Fruit fly (Drosophila melanogaster) whole organism, embryonic: Measurements from ENCODE around the gene Elp5.

Experiments used
- Bdp1 ChIP-seq: fragments of 200-800 bp; sonication (Bioruptor generic); optimal IDR thresholded peaks from 3 replicates; lab custom pipeline; 2016; ENCODE audit warnings: missing biosample characterization, missing genetic modification characterization
- Bteb2 ChIP-seq: fragments of 200-800 bp; sonication (Bioruptor generic); optimal IDR thresholded peaks from 2 replicates; lab custom pipeline; 2016; ENCODE audit warnings: missing biosample characterization, missing genetic modification characterization
- CG10462 ChIP-seq: fragments of 200-800 bp; sonication (Bioruptor generic); optimal IDR thresholded peaks from 2 replicates; lab custom pipeline; 2016; ENCODE audit warnings: missing biosample characterization, missing genetic modification characterization
- CG10654 ChIP-seq: fragments of 200-800 bp; sonication (Bioruptor generic); optimal IDR thresholded peaks from 2 replicates; lab custom pipeline; 2016; ENCODE audit warnings: missing biosample characterization, missing genetic modification characterization
- CG10959 ChIP-seq: fragments of 200-800 bp; sonication (Bioruptor generic); IDR thresholded peaks from 2 replicates; pipeline ENCODE4 v1.3.6; 2022; ENCODE audit warnings: missing biosample characterization, missing genetic modification characterization
- CG12744 ChIP-seq: fragments of 200-800 bp; sonication (Bioruptor generic); optimal IDR thresholded peaks from 2 replicates; lab custom pipeline; 2016; ENCODE audit warnings: missing biosample characterization, missing genetic modification characterization
- CG12942 ChIP-seq: fragments of 200-800 bp; sonication (Bioruptor generic); optimal IDR thresholded peaks from 3 replicates; lab custom pipeline; 2016; ENCODE audit warnings: missing biosample characterization, missing genetic modification characterization
- CG14050 ChIP-seq: fragments of 200-800 bp; sonication (Bioruptor generic); IDR thresholded peaks from 3 replicates; pipeline ENCODE4 v1.3.6; 2022; ENCODE audit warnings: missing biosample characterization, missing genetic modification characterization
- CG1529 ChIP-seq: fragments of 200-800 bp; sonication (Bioruptor generic); optimal IDR thresholded peaks from 3 replicates; lab custom pipeline; 2018; ENCODE audit warnings: missing biosample characterization, missing genetic modification characterization
- CG1602 ChIP-seq: fragments of 200-800 bp; sonication (Bioruptor generic); optimal IDR thresholded peaks from 3 replicates; lab custom pipeline; 2016; ENCODE audit warnings: missing biosample characterization, missing genetic modification characterization
- CG1603 ChIP-seq: fragments of 200-800 bp; sonication (Bioruptor generic); optimal IDR thresholded peaks from 2 replicates; lab custom pipeline; 2019; ENCODE audit warnings: missing biosample characterization, mild to moderate bottlenecking, missing genetic modification characterization, moderate library complexity
- CG17385 ChIP-seq: fragments of 200-800 bp; sonication (Bioruptor generic); optimal IDR thresholded peaks from 3 replicates; lab custom pipeline; 2018; ENCODE audit warnings: missing biosample characterization, mild to moderate bottlenecking, missing genetic modification characterization
- CG18619 ChIP-seq: fragments of 200-800 bp; sonication (Bioruptor generic); optimal IDR thresholded peaks from 3 replicates; lab custom pipeline; 2017; ENCODE audit warnings: missing biosample characterization, mild to moderate bottlenecking, missing genetic modification characterization
- CG2199 ChIP-seq: fragments of 200-800 bp; sonication (Bioruptor generic); IDR thresholded peaks from 3 replicates; pipeline ENCODE4 v1.3.6; 2022; ENCODE audit warnings: missing biosample characterization, missing genetic modification characterization
- CG2712 ChIP-seq: fragments of 200-800 bp; optimal IDR thresholded peaks from 3 replicates; lab custom pipeline; 2019; ENCODE audit warnings: missing biosample characterization, mild to moderate bottlenecking, missing genetic modification characterization, moderate library complexity
- CG31441 ChIP-seq: fragments of 200-800 bp; sonication (Bioruptor generic); IDR thresholded peaks from 2 replicates; pipeline ENCODE4 v1.3.6; 2022; ENCODE audit warnings: missing biosample characterization, missing genetic modification characterization
- CG33213 ChIP-seq: fragments of 200-800 bp; sonication (Bioruptor generic); optimal IDR thresholded peaks from 3 replicates; lab custom pipeline; 2016; ENCODE audit warnings: missing biosample characterization, missing genetic modification characterization
- CG34224 ChIP-seq: fragments of 200-800 bp; sonication (Bioruptor generic); IDR thresholded peaks from 3 replicates; pipeline ENCODE4 v1.3.6; 2022; ENCODE audit warnings: missing biosample characterization, missing genetic modification characterization; ENCODE audit not compliant: partially characterized antibody
- CG42726 ChIP-seq: fragments of 200-800 bp; sonication (Bioruptor generic); IDR thresholded peaks from 2 replicates; pipeline ENCODE4 v1.3.6; 2022; ENCODE audit warnings: missing biosample characterization, missing genetic modification characterization; ENCODE audit not compliant: partially characterized antibody
- CG4404 ChIP-seq: fragments of 200-800 bp; sonication (Bioruptor generic); IDR thresholded peaks from 2 replicates; pipeline ENCODE4 v1.3.6; 2022; ENCODE audit warnings: missing biosample characterization, missing genetic modification characterization
- CG5180 ChIP-seq: fragments of 200-800 bp; sonication (Bioruptor generic); optimal IDR thresholded peaks from 3 replicates; lab custom pipeline; 2017; ENCODE audit warnings: missing biosample characterization, missing genetic modification characterization, mild to moderate bottlenecking, moderate library complexity, missing genetic modification reagents
- CTCF ChIP-seq: fragments of 200-800 bp; sonication (Bioruptor generic); optimal IDR thresholded peaks from 2 replicates; lab custom pipeline; 2017; ENCODE audit warnings: missing biosample characterization, mild to moderate bottlenecking, missing genetic modification characterization, moderate library complexity
- Camta ChIP-seq: fragments of 200-800 bp; sonication (Bioruptor generic); optimal IDR thresholded peaks from 2 replicates; lab custom pipeline; 2016; ENCODE audit warnings: missing biosample characterization, missing genetic modification characterization
- Dp ChIP-seq: fragments of 200-800 bp; sonication (Bioruptor generic); optimal IDR thresholded peaks from 2 replicates; lab custom pipeline; 2018; ENCODE audit warnings: missing biosample characterization, mild to moderate bottlenecking, missing genetic modification characterization, moderate library complexity
- Hey ChIP-seq: fragments of 200-800 bp; sonication (Bioruptor generic); optimal IDR thresholded peaks from 3 replicates; lab custom pipeline; 2018; ENCODE audit warnings: missing biosample characterization, mild to moderate bottlenecking, missing genetic modification characterization
- HmgZ ChIP-seq: fragments of 200-800 bp; sonication (Bioruptor generic); optimal IDR thresholded peaks from 2 replicates; lab custom pipeline; 2018; ENCODE audit warnings: missing biosample characterization, mild to moderate bottlenecking, missing genetic modification characterization
- Optix ChIP-seq: fragments of 200-800 bp; sonication (Bioruptor generic); IDR thresholded peaks from 3 replicates; pipeline ENCODE4 v1.3.6; 2022; ENCODE audit warnings: missing biosample characterization, missing genetic modification characterization
- Ravus ChIP-seq: fragments of 200-800 bp; sonication (Bioruptor generic); IDR thresholded peaks from 2 replicates; pipeline ENCODE4 v1.3.6; 2022; ENCODE audit warnings: missing biosample characterization, missing genetic modification characterization
- Sox102F ChIP-seq: fragments of 200-800 bp; sonication (Bioruptor generic); optimal IDR thresholded peaks from 2 replicates; lab custom pipeline; 2018; ENCODE audit warnings: missing biosample characterization, mild to moderate bottlenecking, missing genetic modification characterization, moderate library complexity
- Usf ChIP-seq: fragments of 200-800 bp; sonication (Bioruptor generic); optimal IDR thresholded peaks from 2 replicates; lab custom pipeline; 2017; ENCODE audit warnings: missing genotype, missing biosample characterization, missing genetic modification characterization
- ara ChIP-seq: fragments of 200-800 bp; sonication (Bioruptor generic); IDR thresholded peaks from 2 replicates; pipeline ENCODE4 v1.3.6; 2022; ENCODE audit warnings: missing biosample characterization, missing genetic modification characterization
- bcd ChIP-seq: fragments of 200-800 bp; sonication (Bioruptor generic); optimal IDR thresholded peaks from 2 replicates; lab custom pipeline; 2017; ENCODE audit warnings: missing biosample characterization, mild to moderate bottlenecking, missing genetic modification characterization
- bowl ChIP-seq: fragments of 200-800 bp; sonication (Bioruptor generic); IDR thresholded peaks from 2 replicates; pipeline ENCODE4 v1.3.6; 2022; ENCODE audit warnings: missing biosample characterization, missing genetic modification characterization
- chn ChIP-seq: fragments of 200-800 bp; sonication (Bioruptor generic); optimal IDR thresholded peaks from 2 replicates; lab custom pipeline; 2016; ENCODE audit warnings: missing biosample characterization, missing genetic modification characterization
- ci ChIP-seq: fragments of 200-800 bp; sonication (Bioruptor generic); IDR thresholded peaks from 3 replicates; pipeline ENCODE4 v1.3.6; 2022; ENCODE audit warnings: missing biosample characterization, missing genetic modification characterization
- emc ChIP-seq: fragments of 200-800 bp; sonication (Bioruptor generic); optimal IDR thresholded peaks from 2 replicates; lab custom pipeline; 2016; ENCODE audit warnings: missing biosample characterization, missing genetic modification characterization
- eve ChIP-seq, 2 experiments: fragments of >200 bp; optimal IDR thresholded peaks; 2 replicates each; lab custom pipeline; 2017; ENCODE audit warnings: missing biosample characterization in 2 of 2, missing genetic modification characterization in 2 of 2
- grn ChIP-seq: fragments of 200-800 bp; sonication (Bioruptor generic); optimal IDR thresholded peaks from 3 replicates; lab custom pipeline; 2017; ENCODE audit warnings: missing biosample characterization, missing genetic modification characterization
- hkb ChIP-seq, 2 experiments: fragments of 200-800 bp in 1 of 2; fragments of >200 bp in 1 of 2; sonication (Bioruptor generic) in 1 of 2; IDR thresholded peaks in 1 of 2; optimal IDR thresholded peaks in 1 of 2; 2 replicates each; pipeline versions ENCODE4 v1.3.6 to Lab custom; 2017 to 2022; ENCODE audit warnings: missing biosample characterization in 1 of 2, missing genetic modification characterization in 1 of 2
- hth ChIP-seq: fragments of >200 bp; optimal IDR thresholded peaks from 2 replicates; lab custom pipeline; 2017; ENCODE audit warnings: inconsistent platforms
- inv ChIP-seq: fragments of 200-800 bp; sonication (Bioruptor generic); IDR thresholded peaks from 2 replicates; pipeline ENCODE4 v1.3.6; 2022; ENCODE audit warnings: missing biosample characterization, missing genetic modification characterization; ENCODE audit not compliant: partially characterized antibody
- kay ChIP-seq: fragments of 200-800 bp; sonication (Bioruptor generic); optimal IDR thresholded peaks from 2 replicates; lab custom pipeline; 2016; ENCODE audit warnings: missing biosample characterization, missing genetic modification characterization
- lbe ChIP-seq: fragments of 200-800 bp; sonication (Bioruptor generic); optimal IDR thresholded peaks from 2 replicates; lab custom pipeline; 2016; ENCODE audit warnings: missing biosample characterization, mild to moderate bottlenecking, missing genetic modification characterization
- nau ChIP-seq: fragments of 200-800 bp; sonication (Bioruptor generic); optimal IDR thresholded peaks from 3 replicates; lab custom pipeline; 2017; ENCODE audit warnings: missing biosample characterization, mild to moderate bottlenecking, missing genetic modification characterization, missing genetic modification reagents
- org-1 ChIP-seq: fragments of 200-800 bp; sonication (Bioruptor generic); optimal IDR thresholded peaks from 2 replicates; lab custom pipeline; 2017; ENCODE audit warnings: missing biosample characterization, missing genetic modification characterization
- otp ChIP-seq: fragments of 200-800 bp; sonication (Bioruptor generic); IDR thresholded peaks from 3 replicates; pipeline ENCODE4, ENCODE4 v1.3.6; 2022; ENCODE audit warnings: missing biosample characterization, missing genetic modification characterization
- pita ChIP-seq: fragments of 200-800 bp; sonication (Bioruptor generic); optimal IDR thresholded peaks from 2 replicates; lab custom pipeline; 2017; ENCODE audit warnings: missing biosample characterization, mild to moderate bottlenecking, missing genetic modification characterization
- ranshi ChIP-seq: fragments of 200-800 bp; sonication (Bioruptor generic); IDR thresholded peaks from 2 replicates; pipeline ENCODE4 v1.3.6; 2022; ENCODE audit warnings: missing biosample characterization, missing genetic modification characterization
- ro ChIP-seq: fragments of 200-800 bp; sonication (Bioruptor generic); IDR thresholded peaks from 2 replicates; pipeline ENCODE4 v1.3.6; 2022; ENCODE audit warnings: missing biosample characterization, missing genetic modification characterization
- slp2 ChIP-seq: fragments of 200-800 bp; sonication (Bioruptor generic); optimal IDR thresholded peaks from 2 replicates; lab custom pipeline; 2016; ENCODE audit warnings: missing biosample characterization, missing genetic modification characterization
- toy ChIP-seq: fragments of 200-800 bp; sonication (Bioruptor generic); IDR thresholded peaks from 2 replicates; pipeline ENCODE4 v1.3.6; 2022; ENCODE audit warnings: missing biosample characterization, missing genetic modification characterization

The Elp5 gene

DNA sequence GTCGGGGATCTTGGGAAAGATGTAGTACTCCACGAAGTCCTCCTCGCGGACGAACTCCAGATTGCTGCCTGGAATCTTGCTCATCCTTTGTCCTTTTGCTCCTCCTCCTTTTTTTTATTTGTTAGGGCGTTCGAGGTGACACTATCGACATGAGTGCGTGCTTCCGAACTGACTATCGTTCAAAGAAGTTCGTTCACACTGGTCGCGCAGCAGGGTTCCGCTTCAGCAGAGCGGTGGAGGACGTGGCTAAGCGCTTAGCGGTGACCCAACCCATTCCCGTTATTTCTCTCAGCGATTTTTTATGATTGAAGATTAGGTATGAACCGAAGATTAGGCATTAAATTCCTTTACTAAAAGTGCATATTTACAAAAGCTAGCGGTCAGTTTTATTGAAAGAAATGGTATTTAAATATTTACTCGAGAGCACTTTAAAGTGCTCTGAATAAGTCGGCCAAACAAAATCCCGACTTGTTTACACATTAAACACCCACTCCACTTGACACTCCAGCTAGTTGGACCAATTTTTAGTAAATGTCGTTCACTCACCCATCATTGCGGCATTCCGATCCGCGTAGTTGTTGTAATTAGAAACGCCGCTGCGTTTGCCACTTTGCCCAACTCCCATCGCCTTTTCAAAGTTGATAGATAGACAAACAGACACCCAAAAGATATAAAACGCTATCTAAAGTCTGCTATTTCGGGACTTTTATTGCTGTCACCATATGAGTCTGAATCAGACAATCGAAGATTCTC is 8.6 kb downstream of the Elp5 start, which contains the start of the genes ecd and CG13806 (continued):
- TF ChIP-seq CG12744: no peak
- no peak for TF ChIP-seq CG4404 (GFP tag; lab: Robert Waterston, UW)
- TF ChIP-seq Usf (GFP tag; lab: Kevin White, UChicago): no peak
- no peak for TF ChIP-seq ara (GFP tag; lab: Robert Waterston, UW)
- TF ChIP-seq Camta: peak; percentile 52
- no peak for TF ChIP-seq CG2712 (tag; lab: Kevin White, UChicago)
- no peak for TF ChIP-seq toy
- no peak for TF ChIP-seq otp (GFP tag; lab: Robert Waterston, UW)
- TF ChIP-seq hkb (optimal IDR thresholded peaks at IDR 0.05; lab: Kevin White, UChicago): peak; percentile 76
- TF ChIP-seq hkb (GFP tag; IDR thresholded peaks at IDR 0.05; lab: Robert Waterston, UW): no peak
- TF ChIP-seq Bteb2: no peak
- TF ChIP-seq bcd (GFP tag; lab: Kevin White, UChicago): peak; percentile 36
- TF ChIP-seq Bdp1 (GFP tag; lab: Kevin White, UChicago): no peak
- TF ChIP-seq CG31441 (GFP tag; lab: Robert Waterston, UW): peak; percentile 34; the same call in 1 of the 2 replicates
- TF ChIP-seq CG10654 (GFP tag; lab: Kevin White, UChicago): no peak
- TF ChIP-seq pita: peak; percentile 77
- no peak for TF ChIP-seq Sox102F (GFP tag; lab: Kevin White, UChicago)
- TF ChIP-seq slp2: no peak
- peak; percentile 27 for TF ChIP-seq CG12942 (GFP tag; lab: Kevin White, UChicago)
- no peak for TF ChIP-seq eve (GFP tag; optimal IDR thresholded peaks at IDR 0.05; lab: Kevin White, UChicago)
- TF ChIP-seq grn (GFP tag; lab: Kevin White, UChicago): peak; percentile 71
- TF ChIP-seq Hey: no peak
- peak; percentile 83 for TF ChIP-seq CG33213 (GFP tag; lab: Kevin White, UChicago)
- TF ChIP-seq Dp (GFP tag; lab: Kevin White, UChicago): peak; percentile 30
- TF ChIP-seq CG5180 (GFP tag; lab: Kevin White, UChicago): no peak
- TF ChIP-seq CG1529: no peak
- TF ChIP-seq ro (GFP tag; lab: Robert Waterston, UW): no peak
- TF ChIP-seq Optix (GFP tag; lab: Robert Waterston, UW): no peak
- TF ChIP-seq CTCF: peak; percentile 65
- TF ChIP-seq CG42726: peak; percentile 98
- TF ChIP-seq inv (GFP tag; lab: Robert Waterston, UW): peak; percentile 96
- TF ChIP-seq CG17385 (GFP tag; lab: Kevin White, UChicago): no peak
- peak; percentile 88 for TF ChIP-seq CG10462 (GFP tag; lab: Kevin White, UChicago)
- peak; percentile 47; the same call in 1 of the 3 replicates for TF ChIP-seq ci (GFP tag; lab: Robert Waterston, UW)
- TF ChIP-seq CG14050 (GFP tag; lab: Robert Waterston, UW): no peak
- peak; percentile 54 for TF ChIP-seq emc (GFP tag; lab: Kevin White, UChicago)
- TF ChIP-seq chn (GFP tag; lab: Kevin White, UChicago): peak; percentile 55
- no peak for TF ChIP-seq nau (GFP tag; lab: Kevin White, UChicago)
- TF ChIP-seq bowl: no peak
- no peak for TF ChIP-seq CG1602 (GFP tag; lab: Kevin White, UChicago)
- TF ChIP-seq org-1 (GFP tag; lab: Kevin White, UChicago): no peak
- peak; percentile 32; the same call in 1 of the 2 replicates for TF ChIP-seq CG10959 (GFP tag; lab: Robert Waterston, UW)
- TF ChIP-seq CG1603: peak; percentile 86
- no peak for TF ChIP-seq Ravus (GFP tag; lab: Robert Waterston, UW)
- TF ChIP-seq HmgZ (tag; lab: Kevin White, UChicago): peak; percentile 55
- TF ChIP-seq kay (GFP tag; lab: Kevin White, UChicago): no peak
- peak; percentile 91 for TF ChIP-seq CG34224 (GFP tag; lab: Robert Waterston, UW)
- no peak for TF ChIP-seq hth (lab: Kevin White, UChicago)
- TF ChIP-seq ranshi (GFP tag; lab: Robert Waterston, UW): peak; percentile 35; the same call in 1 of the 2 replicates
- no peak for TF ChIP-seq lbe (GFP tag; lab: Kevin White, UChicago)
- TF ChIP-seq CG2199 (GFP tag; lab: Robert Waterston, UW): no peak
- TF ChIP-seq CG18619 (GFP tag; lab: Kevin White, UChicago): no peak
